Fruit fly (Drosophila melanogaster) whole organism, embryonic: ENCODE data around the gene Klp64D.

Source experiments
- ATbp ChIP-seq: fragments of 200-800 bp; sonication (Bioruptor generic); optimal IDR thresholded peaks from 2 replicates; lab custom pipeline; 2017; ENCODE audit warnings: missing biosample characterization, mild to moderate bottlenecking, missing genetic modification characterization, missing genetic modification reagents
- B-H2 ChIP-seq: fragments of 200-800 bp; sonication (Bioruptor generic); optimal IDR thresholded peaks from 2 replicates; lab custom pipeline; 2018; ENCODE audit warnings: missing biosample characterization, mild to moderate bottlenecking, missing genetic modification characterization
- Bteb2 ChIP-seq: fragments of 200-800 bp; sonication (Bioruptor generic); optimal IDR thresholded peaks from 2 replicates; lab custom pipeline; 2016; ENCODE audit warnings: missing biosample characterization, missing genetic modification characterization
- CG10959 ChIP-seq: fragments of 200-800 bp; sonication (Bioruptor generic); IDR thresholded peaks from 2 replicates; pipeline ENCODE4 v1.3.6; 2022; ENCODE audit warnings: missing biosample characterization, missing genetic modification characterization
- CG12155 ChIP-seq: fragments of 200-800 bp; sonication (Bioruptor generic); optimal IDR thresholded peaks from 3 replicates; lab custom pipeline; 2016; ENCODE audit warnings: missing biosample characterization, missing genetic modification characterization
- CG12236 ChIP-seq: fragments of 200-800 bp; sonication (Bioruptor generic); optimal IDR thresholded peaks from 2 replicates; lab custom pipeline; 2016; ENCODE audit warnings: missing biosample characterization, missing genetic modification characterization
- CG13424 ChIP-seq: fragments of 200-800 bp; sonication (Bioruptor generic); optimal IDR thresholded peaks from 2 replicates; lab custom pipeline; 2019; ENCODE audit warnings: missing biosample characterization, mild to moderate bottlenecking, missing genetic modification characterization, moderate library complexity
- CG13624 ChIP-seq: fragments of 200-800 bp; sonication (Bioruptor generic); optimal IDR thresholded peaks from 2 replicates; lab custom pipeline; 2016; ENCODE audit warnings: missing biosample characterization, missing genetic modification characterization
- CG13775 ChIP-seq: fragments of 200-800 bp; sonication (Bioruptor generic); optimal IDR thresholded peaks from 3 replicates; lab custom pipeline; 2017; ENCODE audit warnings: missing biosample characterization, mild to moderate bottlenecking, missing genetic modification characterization
- CG14014 ChIP-seq: fragments of 200-800 bp; sonication (Bioruptor generic); IDR thresholded peaks from 2 replicates; pipeline ENCODE4 v1.3.6; 2022; ENCODE audit warnings: missing biosample characterization, missing genetic modification characterization
- CG1603 ChIP-seq: fragments of 200-800 bp; sonication (Bioruptor generic); optimal IDR thresholded peaks from 2 replicates; lab custom pipeline; 2019; ENCODE audit warnings: missing biosample characterization, mild to moderate bottlenecking, missing genetic modification characterization, moderate library complexity
- CG1647 ChIP-seq: fragments of 200-800 bp; sonication (Bioruptor generic); optimal IDR thresholded peaks from 3 replicates; lab custom pipeline; 2016; ENCODE audit warnings: missing biosample characterization, missing genetic modification characterization
- CG17328 ChIP-seq: fragments of 200-800 bp; sonication (Bioruptor generic); IDR thresholded peaks from 2 replicates; pipeline ENCODE4 v1.3.6; 2022; ENCODE audit warnings: missing biosample characterization, missing genetic modification characterization
- CG17568 ChIP-seq: fragments of 200-800 bp; sonication (Bioruptor generic); optimal IDR thresholded peaks from 2 replicates; lab custom pipeline; 2018; ENCODE audit warnings: missing biosample characterization, mild to moderate bottlenecking, missing genetic modification characterization, moderate library complexity
- CG18011 ChIP-seq: fragments of 200-800 bp; sonication (Bioruptor generic); optimal IDR thresholded peaks from 2 replicates; lab custom pipeline; 2017; ENCODE audit warnings: missing biosample characterization, missing genetic modification characterization, mild to moderate bottlenecking, moderate library complexity, missing genotype
- CG2120 ChIP-seq: fragments of 200-800 bp; sonication (Bioruptor generic); optimal IDR thresholded peaks from 3 replicates; lab custom pipeline; 2016; ENCODE audit warnings: missing biosample characterization, missing genetic modification characterization
- CG30403 ChIP-seq: fragments of 200-800 bp; sonication (Bioruptor generic); optimal IDR thresholded peaks from 3 replicates; lab custom pipeline; 2016; ENCODE audit warnings: missing biosample characterization, missing genetic modification characterization
- CG32767 ChIP-seq: fragments of 200-800 bp; sonication (Bioruptor generic); IDR thresholded peaks from 2 replicates; pipeline ENCODE4 v1.3.6; 2022; ENCODE audit warnings: missing biosample characterization, missing genetic modification characterization
- CG3847 ChIP-seq: fragments of 200-800 bp; sonication (Bioruptor generic); IDR thresholded peaks from 2 replicates; pipeline ENCODE4 v1.3.6; 2022; ENCODE audit warnings: missing biosample characterization, missing genetic modification characterization
- CG4707 ChIP-seq: fragments of 200-800 bp; sonication (Bioruptor generic); optimal IDR thresholded peaks from 2 replicates; lab custom pipeline; 2018; ENCODE audit warnings: missing biosample characterization, mild to moderate bottlenecking, missing genetic modification characterization, moderate library complexity
- CG6654 ChIP-seq: fragments of 200-800 bp; sonication (Bioruptor generic); optimal IDR thresholded peaks from 2 replicates; lab custom pipeline; 2017; ENCODE audit warnings: missing biosample characterization, mild to moderate bottlenecking, missing genetic modification characterization
- CG6765 ChIP-seq: fragments of 200-800 bp; sonication (Bioruptor generic); optimal IDR thresholded peaks from 3 replicates; lab custom pipeline; 2017; ENCODE audit warnings: missing biosample characterization, mild to moderate bottlenecking, missing genetic modification characterization
- CG7357 ChIP-seq: fragments of 200-800 bp; sonication (Bioruptor generic); IDR thresholded peaks from 3 replicates; pipeline ENCODE4 v1.3.6; 2022; ENCODE audit warnings: missing biosample characterization, missing genetic modification characterization
- CG7928 ChIP-seq: fragments of 200-800 bp; sonication (Bioruptor generic); optimal IDR thresholded peaks from 2 replicates; lab custom pipeline; 2017; ENCODE audit warnings: missing biosample characterization, mild to moderate bottlenecking, missing genetic modification characterization
- Dp ChIP-seq: fragments of 200-800 bp; sonication (Bioruptor generic); optimal IDR thresholded peaks from 2 replicates; lab custom pipeline; 2018; ENCODE audit warnings: missing biosample characterization, mild to moderate bottlenecking, missing genetic modification characterization, moderate library complexity
- Hr51 ChIP-seq, 2 experiments: fragments of 200-800 bp; sonication (Bioruptor generic); optimal IDR thresholded peaks; 2 replicates in 1 of 2; 3 replicates in 1 of 2; lab custom pipeline; 2016 to 2018; ENCODE audit warnings: missing biosample characterization in 2 of 2, missing genetic modification characterization in 2 of 2, mild to moderate bottlenecking in 1 of 2, moderate library complexity in 1 of 2
- Lim3 ChIP-seq: fragments of 200-800 bp; sonication (Bioruptor generic); IDR thresholded peaks from 2 replicates; pipeline ENCODE4 v1.3.6; 2022; ENCODE audit warnings: missing biosample characterization, missing genetic modification characterization
- Neu2 ChIP-seq: fragments of 200-800 bp; sonication (Bioruptor generic); optimal IDR thresholded peaks from 3 replicates; lab custom pipeline; 2016; ENCODE audit warnings: missing biosample characterization, missing genetic modification characterization, borderline replicate concordance
- Nf-YA ChIP-seq: fragments of 200-800 bp; sonication (Bioruptor generic); IDR thresholded peaks from 2 replicates; pipeline ENCODE4 v1.3.6; 2022; ENCODE audit warnings: missing biosample characterization, missing genetic modification characterization
- Optix ChIP-seq: fragments of 200-800 bp; sonication (Bioruptor generic); IDR thresholded peaks from 3 replicates; pipeline ENCODE4 v1.3.6; 2022; ENCODE audit warnings: missing biosample characterization, missing genetic modification characterization
- Six4 ChIP-seq: fragments of 200-800 bp; sonication (Bioruptor generic); optimal IDR thresholded peaks from 2 replicates; lab custom pipeline; 2016; ENCODE audit warnings: missing biosample characterization, missing genetic modification characterization
- az2 ChIP-seq: fragments of 200-800 bp; sonication (Bioruptor generic); optimal IDR thresholded peaks from 3 replicates; lab custom pipeline; 2016; ENCODE audit warnings: missing biosample characterization, missing genetic modification characterization
- cas ChIP-seq: fragments of 200-800 bp; sonication (Bioruptor generic); IDR thresholded peaks from 2 replicates; pipeline ENCODE4 v1.3.6; 2022; ENCODE audit warnings: missing biosample characterization, missing genetic modification characterization
- disco-r ChIP-seq: fragments of 200-800 bp; sonication (Bioruptor generic); optimal IDR thresholded peaks from 2 replicates; lab custom pipeline; 2016; ENCODE audit warnings: missing biosample characterization, missing genetic modification characterization
- dm ChIP-seq: fragments of 200-800 bp; sonication (Bioruptor generic); optimal IDR thresholded peaks from 3 replicates; lab custom pipeline; 2016; ENCODE audit warnings: missing biosample characterization, missing genetic modification characterization
- fd64A ChIP-seq: fragments of 200-800 bp; sonication (Bioruptor generic); optimal IDR thresholded peaks from 3 replicates; lab custom pipeline; 2018; ENCODE audit warnings: missing biosample characterization, mild to moderate bottlenecking, missing genetic modification characterization
- hb ChIP-seq: fragments of 200-800 bp; sonication (Bioruptor generic); IDR thresholded peaks from 3 replicates; pipeline ENCODE4 v1.3.6; 2022; ENCODE audit warnings: missing biosample characterization, missing genetic modification characterization; ENCODE audit not compliant: partially characterized antibody
- hth ChIP-seq: fragments of >200 bp; optimal IDR thresholded peaks from 2 replicates; lab custom pipeline; 2017; ENCODE audit warnings: inconsistent platforms
- jumu ChIP-seq: fragments of 200-800 bp; sonication (Bioruptor generic); optimal IDR thresholded peaks from 3 replicates; lab custom pipeline; 2016; ENCODE audit warnings: missing biosample characterization, missing genetic modification characterization
- kah ChIP-seq: fragments of 200-800 bp; sonication (Bioruptor generic); optimal IDR thresholded peaks from 2 replicates; lab custom pipeline; 2018; ENCODE audit warnings: missing biosample characterization, mild to moderate bottlenecking, missing genetic modification characterization
- maf-S ChIP-seq: fragments of 200-800 bp; sonication (Bioruptor generic); optimal IDR thresholded peaks from 2 replicates; lab custom pipeline; 2016; ENCODE audit warnings: missing biosample characterization, missing genetic modification characterization
- psq ChIP-seq: fragments of 200-800 bp; sonication (Bioruptor generic); optimal IDR thresholded peaks from 2 replicates; lab custom pipeline; 2017; ENCODE audit warnings: missing biosample characterization, missing genetic modification characterization
- pzg ChIP-seq: fragments of 200-800 bp; sonication (Bioruptor generic); optimal IDR thresholded peaks from 3 replicates; lab custom pipeline; 2018; ENCODE audit warnings: missing biosample characterization, mild to moderate bottlenecking, missing genetic modification characterization, moderate library complexity
- sd ChIP-seq: fragments of 200-800 bp; sonication (Bioruptor generic); optimal IDR thresholded peaks from 3 replicates; lab custom pipeline; 2018; ENCODE audit warnings: missing biosample characterization, mild to moderate bottlenecking, missing genetic modification characterization, moderate library complexity
- sim ChIP-seq: fragments of 200-800 bp; sonication (Bioruptor generic); IDR thresholded peaks from 2 replicates; pipeline ENCODE4 v1.3.6; 2022; ENCODE audit warnings: missing biosample characterization, missing genetic modification characterization
- sima ChIP-seq: fragments of 200-800 bp; sonication (Bioruptor generic); optimal IDR thresholded peaks from 2 replicates; lab custom pipeline; 2016; ENCODE audit warnings: missing biosample characterization, missing genetic modification characterization
- sug ChIP-seq: fragments of 200-800 bp; optimal IDR thresholded peaks from 2 replicates; lab custom pipeline; 2019; ENCODE audit warnings: missing biosample characterization, mild to moderate bottlenecking, missing genetic modification characterization, moderate library complexity
- twi ChIP-seq: fragments of 200-800 bp; optimal IDR thresholded peaks from 2 replicates; lab custom pipeline; 2019; ENCODE audit warnings: missing biosample characterization, mild to moderate bottlenecking, missing genetic modification characterization, moderate library complexity
- vnd ChIP-seq: fragments of 200-800 bp; sonication (Bioruptor generic); IDR thresholded peaks from 3 replicates; pipeline ENCODE4 v1.3.6; 2022; ENCODE audit warnings: missing biosample characterization, missing genetic modification characterization; ENCODE audit not compliant: partially characterized antibody
- z ChIP-seq: fragments of 200-800 bp; sonication (Bioruptor generic); IDR thresholded peaks from 3 replicates; pipeline ENCODE4 v1.3.6; 2022; ENCODE audit warnings: missing biosample characterization, missing genetic modification characterization
- zfh2 ChIP-seq: fragments of 200-800 bp; sonication (Bioruptor generic); optimal IDR thresholded peaks from 2 replicates; lab custom pipeline; 2016; ENCODE audit warnings: missing biosample characterization, missing genetic modification characterization

Klp64D gene

DNA sequence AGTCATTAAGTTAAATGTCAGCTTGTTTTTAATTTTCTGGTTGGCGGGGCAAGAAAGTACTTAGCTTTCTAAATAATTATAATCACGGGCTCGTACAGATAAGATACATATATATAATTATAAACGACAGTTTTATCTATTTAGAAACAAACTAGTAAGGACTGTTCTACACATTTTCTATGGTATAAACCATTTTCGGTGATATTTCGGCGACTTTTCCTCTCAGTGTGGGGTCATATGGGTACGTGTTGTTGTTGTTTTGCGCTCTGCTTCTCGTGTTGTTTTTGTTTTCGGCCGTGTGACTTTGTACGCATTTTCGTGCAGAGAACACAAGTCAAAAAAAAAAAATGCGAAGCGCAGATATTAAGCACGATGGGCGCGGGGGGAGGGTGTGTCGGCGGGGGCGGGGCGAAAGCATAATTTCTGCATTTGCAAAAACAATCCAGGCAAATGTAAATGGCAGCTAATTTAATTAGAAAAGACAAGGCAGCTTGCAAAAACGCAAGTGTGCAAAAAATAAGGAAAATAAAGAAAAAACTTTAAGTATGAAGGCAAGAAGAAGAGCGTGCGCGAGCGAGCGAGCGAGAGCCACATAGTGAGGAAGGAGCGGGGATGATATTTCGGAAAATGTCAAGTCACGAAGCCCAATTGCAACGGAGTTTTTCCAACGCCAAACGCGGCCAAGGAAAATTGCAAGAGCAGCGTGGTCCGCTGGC lies 6.1 kb upstream of the Klp64D start (continued):
- TF ChIP-seq CG18011 (peak; percentile 8), CG1647 (GFP tag; lab: Kevin White, UChicago) (no peak), Lim3 (GFP tag; lab: Robert Waterston, UW) (no peak), Bteb2 (GFP tag; lab: Kevin White, UChicago) (no peak), hth (lab: Kevin White, UChicago) (no peak), jumu (GFP tag; lab: Kevin White, UChicago) (no peak), CG7928 (GFP tag; lab: Kevin White, UChicago) (no peak), CG2120 (GFP tag; lab: Kevin White, UChicago) (peak; percentile 62), CG30403 (GFP tag; lab: Kevin White, UChicago) (peak; percentile 32), sd (tag; lab: Kevin White, UChicago) (no peak), az2 (GFP tag; lab: Kevin White, UChicago) (peak; percentile 36), CG6765 (GFP tag; lab: Kevin White, UChicago) (no peak), ATbp (GFP tag; lab: Kevin White, UChicago) (peak; percentile 27), kah (GFP tag; lab: Kevin White, UChicago) (no peak), Hr51 (GFP tag; optimal IDR thresholded peaks at IDR 0.05; lab: Kevin White, UChicago) (peak in 1 of 2 experiments; percentile 62), zfh2 (GFP tag; lab: Kevin White, UChicago) (no peak), Nf-YA (no peak), Optix (no peak), sug (tag; lab: Kevin White, UChicago) (no peak), CG13624 (peak; percentile 20), CG32767 (GFP tag; lab: Robert Waterston, UW) (no peak), dm (no peak), CG1603 (peak; percentile 19), CG14014 (GFP tag; lab: Robert Waterston, UW) (no peak), CG4707 (GFP tag; lab: Kevin White, UChicago) (no peak), CG17328 (GFP tag; lab: Robert Waterston, UW) (peak; percentile 6; the same call in 1 of the 2 replicates), CG7357 (GFP tag; lab: Robert Waterston, UW) (0 out of 3 replicates have a peak, but pooled peaks have one; percentile 12), CG10959 (GFP tag; lab: Robert Waterston, UW) (no peak), CG6654 (no peak), Dp (GFP tag; lab: Kevin White, UChicago) (no peak), psq (peak; percentile 23), CG13775 (peak; percentile 19), Six4 (GFP tag; lab: Kevin White, UChicago) (no peak), CG13424 (tag; lab: Kevin White, UChicago) (no peak), B-H2 (GFP tag; lab: Kevin White, UChicago) (no peak), cas (GFP tag; lab: Robert Waterston, UW) (no peak), sim (no peak), twi (no peak), hb (GFP tag; lab: Robert Waterston, UW) (no peak), vnd (0 out of 3 replicates have a peak, but pooled peaks have one; percentile 23), Neu2 (no peak), maf-S (GFP tag; lab: Kevin White, UChicago) (no peak), CG3847 (no peak), CG12155 (GFP tag; lab: Kevin White, UChicago) (peak; percentile 38), CG12236 (GFP tag; lab: Kevin White, UChicago) (no peak), disco-r (GFP tag; lab: Kevin White, UChicago) (no peak), pzg (GFP tag; lab: Kevin White, UChicago) (no peak), CG17568 (GFP tag; lab: Kevin White, UChicago) (no peak), sima (GFP tag; lab: Kevin White, UChicago) (no peak), z (no peak), fd64A (GFP tag; lab: Kevin White, UChicago) (no peak)
